Fruit fly (Drosophila melanogaster): ENCODE measurements around the gene CG31088.

The CG31088 gene

dm6 chr3R:15934952-15935351 lies 15.8 kb downstream of the CG31088 start, which contains the start of gene Sap47 (continued):
- TF ChIP-seq CG11398 (GFP tag; optimal IDR thresholded peaks at IDR 0.05): no peak
- no peak for TF ChIP-seq CG15011 (GFP tag; optimal IDR thresholded peaks at IDR 0.05)
- peak; percentile 96 for TF ChIP-seq abd-A (tag; optimal IDR thresholded peaks at IDR 0.05)
- TF ChIP-seq CG13287 (GFP tag; IDR thresholded peaks at IDR 0.05; ENCODE audit: partially characterized antibody): peak; percentile 90
- TF ChIP-seq CG8089 (GFP tag; optimal IDR thresholded peaks at IDR 0.05): no peak
- TF ChIP-seq Vsx1 (GFP tag; optimal IDR thresholded peaks at IDR 0.05): peak; percentile 12
- TF ChIP-seq NfI (GFP tag; optimal IDR thresholded peaks at IDR 0.05): no peak
- TF ChIP-seq Scr (GFP tag; IDR thresholded peaks at IDR 0.05; ENCODE audit: partially characterized antibody): peak; percentile 82
- peak; percentile 80 for TF ChIP-seq pzg (GFP tag; optimal IDR thresholded peaks at IDR 0.05)
- TF ChIP-seq CG7745 (tag; optimal IDR thresholded peaks at IDR 0.05): no peak
- TF ChIP-seq chif (GFP tag; optimal IDR thresholded peaks at IDR 0.05): no peak
- TF ChIP-seq slou (GFP tag; optimal IDR thresholded peaks at IDR 0.05): no peak
- TF ChIP-seq Gsc (GFP tag; IDR thresholded peaks at IDR 0.05): no peak
- TF ChIP-seq Dp (GFP tag; optimal IDR thresholded peaks at IDR 0.05): peak; percentile 63
- no peak for TF ChIP-seq Sox100B (GFP tag; optimal IDR thresholded peaks at IDR 0.05)
- no peak for TF ChIP-seq ro (GFP tag; IDR thresholded peaks at IDR 0.05)
- peak; percentile 21 for TF ChIP-seq nmo (GFP tag; optimal IDR thresholded peaks at IDR 0.05)
- no peak for TF ChIP-seq sima (GFP tag; optimal IDR thresholded peaks at IDR 0.05)
- no peak for TF ChIP-seq wdn (GFP tag; IDR thresholded peaks at IDR 0.05)
- no peak for TF ChIP-seq CG32772 (GFP tag; IDR thresholded peaks at IDR 0.05)
- TF ChIP-seq D (optimal IDR thresholded peaks at IDR 0.05): no peak
- no peak for TF ChIP-seq D (GFP tag; optimal IDR thresholded peaks at IDR 0.05)
- TF ChIP-seq Med (GFP tag): peak; percentile 87
- TF ChIP-seq fd102C (GFP tag; optimal IDR thresholded peaks at IDR 0.05): no peak
- no peak for TF ChIP-seq CG34376 (GFP tag; optimal IDR thresholded peaks at IDR 0.05)
- TF ChIP-seq nerfin-1 (tag; optimal IDR thresholded peaks at IDR 0.05): peak; percentile 87
- no peak for TF ChIP-seq wor (GFP tag; IDR thresholded peaks at IDR 0.05)
- TF ChIP-seq CG6765 (GFP tag; optimal IDR thresholded peaks at IDR 0.05): no peak
- TF ChIP-seq Ets65A (GFP tag): no peak
- TF ChIP-seq peb (GFP tag; IDR thresholded peaks at IDR 0.05): no peak
- no peak for TF ChIP-seq CG17359 (tag; optimal IDR thresholded peaks at IDR 0.05)
- no peak; the same call in 1 of the 2 replicates for TF ChIP-seq CG16779 (GFP tag; IDR thresholded peaks at IDR 0.05)
- no peak for TF ChIP-seq gsb-n (tag; optimal IDR thresholded peaks at IDR 0.05)
- TF ChIP-seq vvl (GFP tag; IDR thresholded peaks at IDR 0.05): peak; percentile 40; the same call in 1 of the 2 replicates
- no peak for TF ChIP-seq CG9932 (GFP tag; IDR thresholded peaks at IDR 0.05)
- peak; percentile 43 for TF ChIP-seq Myb (GFP tag; optimal IDR thresholded peaks at IDR 0.05)
- TF ChIP-seq CG11560 (tag; IDR thresholded peaks at IDR 0.05): no peak
- no peak for TF ChIP-seq CG2875 (GFP tag; optimal IDR thresholded peaks at IDR 0.05)
- TF ChIP-seq CG2678 (tag; optimal IDR thresholded peaks at IDR 0.05): no peak
- TF ChIP-seq CG3407 (GFP tag; optimal IDR thresholded peaks at IDR 0.05): no peak
- no peak for TF ChIP-seq ash1 (GFP tag; optimal IDR thresholded peaks at IDR 0.05)
- TF ChIP-seq CG15696 (tag; optimal IDR thresholded peaks at IDR 0.05): no peak
- no peak for TF ChIP-seq insv (GFP tag; optimal IDR thresholded peaks at IDR 0.05)
- peak; percentile 23 for TF ChIP-seq CG13894 (tag; optimal IDR thresholded peaks at IDR 0.05)
- TF ChIP-seq sisA (GFP tag; IDR thresholded peaks at IDR 0.05): no peak
- no peak for TF ChIP-seq chn (GFP tag; optimal IDR thresholded peaks at IDR 0.05)
- TF ChIP-seq Ptx1 (GFP tag; IDR thresholded peaks at IDR 0.05): no peak
- TF ChIP-seq CG17912 (GFP tag; optimal IDR thresholded peaks at IDR 0.05): no peak
- no peak for TF ChIP-seq CG18619 (GFP tag; optimal IDR thresholded peaks at IDR 0.05)
- TF ChIP-seq Dbx (GFP tag; IDR thresholded peaks at IDR 0.05): peak; percentile 58; the same call in 1 of the 3 replicates
- TF ChIP-seq Dek (tag; optimal IDR thresholded peaks at IDR 0.05): no peak
- no peak for TF ChIP-seq CG15601 (tag; optimal IDR thresholded peaks at IDR 0.05)
